Fruit fly (Drosophila melanogaster): Measurements from ENCODE around the gene CG7857.
A peak's percentile ranks its signal among the peaks of the same experiment; 100 is the strongest.

CG7857 gene

dm6 chr3L:15501646-15501972 is 3.1 kb downstream of the CG7857 start (continued):
- TF ChIP-seq tap (tag; optimal IDR thresholded peaks at IDR 0.05), result no peak
- peak; percentile 29 for TF ChIP-seq CG2678 (tag; optimal IDR thresholded peaks at IDR 0.05)
- no peak for TF ChIP-seq NFAT (GFP tag; IDR thresholded peaks at IDR 0.05)
- TF ChIP-seq CG13296 (GFP tag; optimal IDR thresholded peaks at IDR 0.05), result peak; percentile 3
- no peak for TF ChIP-seq bcd (GFP tag; optimal IDR thresholded peaks at IDR 0.05)
- TF ChIP-seq CG14965 (GFP tag; optimal IDR thresholded peaks at IDR 0.05; ENCODE audit: borderline replicate concordance), result no peak
- TF ChIP-seq Dbx (GFP tag; IDR thresholded peaks at IDR 0.05), result no peak
- peak; percentile 10 for TF ChIP-seq lilli (GFP tag; optimal IDR thresholded peaks at IDR 0.05)
- no peak for TF ChIP-seq az2 (GFP tag; optimal IDR thresholded peaks at IDR 0.05)
- no peak for TF ChIP-seq slbo (GFP tag; IDR thresholded peaks at IDR 0.05)
- no peak for TF ChIP-seq CG9437 (GFP tag; optimal IDR thresholded peaks at IDR 0.05)
- TF ChIP-seq B-H2 (GFP tag; optimal IDR thresholded peaks at IDR 0.05), result peak; percentile 4
- no peak for TF ChIP-seq CG3995 (GFP tag; optimal IDR thresholded peaks at IDR 0.05)
- no peak for TF ChIP-seq zfh1 (GFP tag; IDR thresholded peaks at IDR 0.05)
- TF ChIP-seq Oli (tag; optimal IDR thresholded peaks at IDR 0.05), result no peak
- TF ChIP-seq stwl (tag; optimal IDR thresholded peaks at IDR 0.05), result no peak
- TF ChIP-seq Myb (GFP tag; optimal IDR thresholded peaks at IDR 0.05), result no peak
- TF ChIP-seq Drgx (GFP tag; IDR thresholded peaks at IDR 0.05), result no peak
- no peak for TF ChIP-seq Spps (tag; optimal IDR thresholded peaks at IDR 0.05)
- TF ChIP-seq Hey (tag; optimal IDR thresholded peaks at IDR 0.05), result no peak
- TF ChIP-seq trem (tag; optimal IDR thresholded peaks at IDR 0.05), result no peak
- TF ChIP-seq exex (tag; optimal IDR thresholded peaks at IDR 0.05), result peak; percentile 77
- peak; percentile 9 for TF ChIP-seq CG7839 (tag; optimal IDR thresholded peaks at IDR 0.05)
- no peak for TF ChIP-seq Opbp (GFP tag; IDR thresholded peaks at IDR 0.05; ENCODE audit: partially characterized antibody)
- peak; percentile 18 for TF ChIP-seq Fer1 (GFP tag; optimal IDR thresholded peaks at IDR 0.05)
- TF ChIP-seq Dek (tag; optimal IDR thresholded peaks at IDR 0.05), result no peak
- no peak for TF ChIP-seq Scr (GFP tag; IDR thresholded peaks at IDR 0.05; ENCODE audit: partially characterized antibody)
- no peak for TF ChIP-seq hth (optimal IDR thresholded peaks at IDR 0.05)
- no peak for TF ChIP-seq CG13894 (tag; optimal IDR thresholded peaks at IDR 0.05)
- TF ChIP-seq Med (GFP tag), result peak; percentile 29
- TF ChIP-seq Kr (GFP tag; optimal IDR thresholded peaks at IDR 0.05), result no peak

dm6 chr3L:15500813-15501645 is 3.7 kb downstream of the CG7857 start, which contains the start of gene CG7272:
TSS of gene CG7272 (plus strand) at chr3L:15500938.
- no peak for TF ChIP-seq CG2129 (GFP tag; IDR thresholded peaks at IDR 0.05; ENCODE audit: partially characterized antibody)
- TF ChIP-seq insv (GFP tag; optimal IDR thresholded peaks at IDR 0.05), result no peak
- peak; percentile 20; the same call in 1 of the 2 replicates for TF ChIP-seq Atf6 (GFP tag; IDR thresholded peaks at IDR 0.05)
- peak; percentile 39 for TF ChIP-seq CG8924 (tag; optimal IDR thresholded peaks at IDR 0.05)
- no peak for TF ChIP-seq fd96Cb (tag; optimal IDR thresholded peaks at IDR 0.05)
- peak; percentile 86 for TF ChIP-seq crol (GFP tag; IDR thresholded peaks at IDR 0.05)
- no peak for TF ChIP-seq CG12155 (GFP tag; optimal IDR thresholded peaks at IDR 0.05)
- TF ChIP-seq CG4404 (GFP tag; IDR thresholded peaks at IDR 0.05), result no peak
- TF ChIP-seq CG12659 (GFP tag; optimal IDR thresholded peaks at IDR 0.05), result peak; percentile 38
- peak; percentile 19 for TF ChIP-seq nmo (GFP tag; optimal IDR thresholded peaks at IDR 0.05)
- TF ChIP-seq CG15269 (tag; optimal IDR thresholded peaks at IDR 0.05), result peak; percentile 27
- no peak for TF ChIP-seq Nf-YB (GFP tag; optimal IDR thresholded peaks at IDR 0.05)
- peak; percentile 11 for TF ChIP-seq CHES-1-like (GFP tag; optimal IDR thresholded peaks at IDR 0.05)
- TF ChIP-seq sima (GFP tag; optimal IDR thresholded peaks at IDR 0.05), result no peak
- TF ChIP-seq CG15696 (tag; optimal IDR thresholded peaks at IDR 0.05), result no peak
- peak; percentile 97 for TF ChIP-seq trem (tag; optimal IDR thresholded peaks at IDR 0.05)
- peak; percentile 73 for TF ChIP-seq D19A (tag; optimal IDR thresholded peaks at IDR 0.05)
- peak; percentile 65 for TF ChIP-seq mirr (GFP tag; optimal IDR thresholded peaks at IDR 0.05)
- no peak for TF ChIP-seq Doc2 (GFP tag; IDR thresholded peaks at IDR 0.05)
- no peak for TF ChIP-seq gsb (GFP tag; IDR thresholded peaks at IDR 0.05)
- TF ChIP-seq CG8359 (GFP tag; optimal IDR thresholded peaks at IDR 0.05; ENCODE audit: borderline replicate concordance), result no peak
- no peak for TF ChIP-seq slbo (GFP tag; IDR thresholded peaks at IDR 0.05)
